Fruit fly (Drosophila melanogaster): ENCODE measurements around the gene Uba2.

dm6 chr3L:8127712-8128210 lies at the start of gene Uba2, which contains the start of gene Cds:
- TF ChIP-seq usp (GFP tag; optimal IDR thresholded peaks at IDR 0.05) = no peak
- TF ChIP-seq psq (optimal IDR thresholded peaks at IDR 0.05) = no peak
- TF ChIP-seq pan (optimal IDR thresholded peaks at IDR 0.05) = no peak
